Worm (Caenorhabditis elegans): ENCODE results near the gene C23G10.10.

ce11 chrIII:6177631-6178030 lies 36.2 kb downstream of the C23G10.10 start:
- no peak for TF ChIP-seq hmbx-1 (tag; optimal IDR thresholded peaks at IDR 0.05)
- TF ChIP-seq ceh-36 (tag; optimal IDR thresholded peaks at IDR 0.05), result no peak
- TF ChIP-seq tra-4 (tag; optimal IDR thresholded peaks at IDR 0.05), result no peak
- TF ChIP-seq ama-1 (optimal IDR thresholded peaks at IDR 0.05), result no peak
- no peak for TF ChIP-seq aly-1 (tag; optimal IDR thresholded peaks at IDR 0.05)
- TF ChIP-seq ets-7 (tag; optimal IDR thresholded peaks at IDR 0.05), result no peak
- no peak for TF ChIP-seq hmg-4 (GFP tag; optimal IDR thresholded peaks at IDR 0.05)
- no peak for TF ChIP-seq ceh-13 (GFP tag; optimal IDR thresholded peaks at IDR 0.05)
- no peak for TF ChIP-seq tbx-11 (GFP tag; IDR thresholded peaks at IDR 0.05)
- no peak for TF ChIP-seq hnd-1 (tag; optimal IDR thresholded peaks at IDR 0.05)
- TF ChIP-seq sea-1 (GFP tag; conservative IDR thresholded peaks at IDR 0.05), result no peak
